Worm (Caenorhabditis elegans) whole organism, late embryonic: ENCODE data around the gene str-41.

Experiments
- C38D4.7 ChIP-seq: fragments of 200-800 bp; sonication (Bioruptor generic); optimal IDR thresholded peaks from 2 replicates; lab custom pipeline; 2018; ENCODE audit warnings: mild to moderate bottlenecking, missing genetic modification characterization, moderate library complexity, missing compliant biosample characterization
- K02D7.2 ChIP-seq: sonication (generic microtip); optimal IDR thresholded peaks from 2 replicates; lab custom pipeline; 2017; ENCODE audit warnings: mild to moderate bottlenecking, missing genetic modification characterization, missing compliant biosample characterization
- K09A11.1 ChIP-seq: sonication (generic microtip); optimal IDR thresholded peaks from 2 replicates; lab custom pipeline; 2017; ENCODE audit warnings: antibody characterized with exemption, mild to moderate bottlenecking, missing genetic modification characterization, missing compliant biosample characterization; ENCODE audit not compliant: insufficient read depth
- T23F11.4 ChIP-seq: fragments of 200-800 bp; sonication (Bioruptor generic); optimal IDR thresholded peaks from 2 replicates; lab custom pipeline; 2018; ENCODE audit warnings: mild to moderate bottlenecking, missing genetic modification characterization, missing compliant biosample characterization
- Y22D7AL.16 ChIP-seq: sonication (generic microtip); optimal IDR thresholded peaks from 2 replicates; lab custom pipeline; 2016; ENCODE audit warnings: missing genetic modification characterization, missing compliant biosample characterization
- ceh-14 ChIP-seq: sonication (generic microtip); optimal IDR thresholded peaks from 2 replicates; lab custom pipeline; 2016; ENCODE audit warnings: missing genotype, missing genetic modification characterization, missing compliant biosample characterization
- ceh-18 ChIP-seq: sonication (generic microtip); optimal IDR thresholded peaks from 2 replicates; lab custom pipeline; 2016; ENCODE audit warnings: missing genetic modification characterization, missing compliant biosample characterization
- ceh-19 ChIP-seq: fragments of 200-800 bp; sonication (Bioruptor generic); optimal IDR thresholded peaks from 2 replicates; lab custom pipeline; 2018; ENCODE audit warnings: mild to moderate bottlenecking, missing genetic modification characterization, missing compliant biosample characterization
- ceh-22 ChIP-seq: sonication (generic microtip); optimal IDR thresholded peaks from 2 replicates; lab custom pipeline; 2017; ENCODE audit warnings: missing biosample characterization, missing genetic modification characterization
- ceh-30 ChIP-seq: fragments of 150-350 bp; optimal IDR thresholded peaks from 2 replicates; lab custom pipeline; 2014; ENCODE audit warnings: missing biosample characterization, missing genetic modification characterization
- ceh-34 ChIP-seq: sonication (generic microtip); optimal IDR thresholded peaks from 2 replicates; lab custom pipeline; 2016; ENCODE audit warnings: mild to moderate bottlenecking, missing genetic modification characterization, missing compliant biosample characterization
- ceh-45 ChIP-seq: fragments of 200-800 bp; sonication (Bioruptor generic); IDR thresholded peaks from 2 replicates; pipeline ENCODE4 v1.3.6; 2022; ENCODE audit warnings: missing genetic modification reagents, missing genetic modification characterization, missing compliant biosample characterization
- ceh-48 ChIP-seq: sonication (generic microtip); optimal IDR thresholded peaks from 2 replicates; lab custom pipeline; 2016; ENCODE audit warnings: missing genetic modification characterization, inconsistent platforms, missing compliant biosample characterization
- ceh-9 ChIP-seq: sonication (generic microtip); optimal IDR thresholded peaks from 2 replicates; lab custom pipeline; 2016; ENCODE audit warnings: mild to moderate bottlenecking, missing genetic modification characterization, inconsistent platforms, missing compliant biosample characterization
- che-1 ChIP-seq: sonication (generic microtip); optimal IDR thresholded peaks from 2 replicates; lab custom pipeline; 2016; ENCODE audit warnings: mild to moderate bottlenecking, missing genetic modification characterization, missing compliant biosample characterization
- dve-1 ChIP-seq: sonication (generic microtip); optimal IDR thresholded peaks from 2 replicates; lab custom pipeline; 2017; ENCODE audit warnings: antibody characterized with exemption, mild to moderate bottlenecking, missing genetic modification characterization, missing compliant biosample characterization
- elt-2 ChIP-seq: sonication (generic microtip); optimal IDR thresholded peaks from 2 replicates; lab custom pipeline; 2016; ENCODE audit warnings: missing genetic modification reagents, missing genetic modification characterization, missing compliant biosample characterization
- elt-4 ChIP-seq: sonication (generic microtip); optimal IDR thresholded peaks from 2 replicates; lab custom pipeline; 2016; ENCODE audit warnings: missing genetic modification characterization, missing compliant biosample characterization
- ets-4 ChIP-seq: sonication (generic microtip); optimal IDR thresholded peaks from 2 replicates; lab custom pipeline; 2016; ENCODE audit warnings: missing genetic modification characterization, missing compliant biosample characterization
- eyg-1 ChIP-seq: sonication (generic microtip); optimal IDR thresholded peaks from 2 replicates; lab custom pipeline; 2016; ENCODE audit warnings: missing genotype, missing genetic modification characterization, missing compliant biosample characterization
- fkh-10 ChIP-seq: fragments of 150-350 bp; optimal IDR thresholded peaks from 2 replicates; lab custom pipeline; 2014; ENCODE audit warnings: missing biosample characterization, missing genetic modification reagents, missing genetic modification characterization
- fkh-6 ChIP-seq: sonication (generic microtip); optimal IDR thresholded peaks from 2 replicates; lab custom pipeline; 2016; ENCODE audit warnings: missing genetic modification characterization, missing compliant biosample characterization
- gmeb-2 ChIP-seq: sonication (generic microtip); optimal IDR thresholded peaks from 2 replicates; lab custom pipeline; 2016; ENCODE audit warnings: missing genetic modification characterization, inconsistent platforms, missing compliant biosample characterization
- hlh-15 ChIP-seq: sonication (generic microtip); optimal IDR thresholded peaks from 2 replicates; lab custom pipeline; 2016; ENCODE audit warnings: missing genetic modification characterization, missing compliant biosample characterization
- hlh-8 ChIP-seq: sonication (generic microtip); optimal IDR thresholded peaks from 2 replicates; lab custom pipeline; 2016; ENCODE audit warnings: missing genotype, missing genetic modification characterization, missing compliant biosample characterization
- lin-11 ChIP-seq: fragments of 200-800 bp; sonication (Bioruptor generic); optimal IDR thresholded peaks from 2 replicates; lab custom pipeline; 2018; ENCODE audit warnings: mild to moderate bottlenecking, missing genetic modification characterization, missing compliant biosample characterization
- madf-2 ChIP-seq: sonication (generic microtip); optimal IDR thresholded peaks from 2 replicates; lab custom pipeline; 2017; ENCODE audit warnings: missing genetic modification characterization, missing compliant biosample characterization
- nfya-1 ChIP-seq: sonication (generic microtip); optimal IDR thresholded peaks from 2 replicates; lab custom pipeline; 2017; ENCODE audit warnings: missing genetic modification characterization, mild to moderate bottlenecking, missing compliant biosample characterization, antibody characterized with exemption, moderate library complexity
- nhr-11 ChIP-seq: fragments of 150-350 bp; optimal IDR thresholded peaks from 2 replicates; lab custom pipeline; 2014; ENCODE audit warnings: missing biosample characterization, missing genetic modification characterization
- nhr-232 ChIP-seq: sonication (generic microtip); optimal IDR thresholded peaks from 2 replicates; lab custom pipeline; 2016; ENCODE audit warnings: missing genetic modification characterization, missing compliant biosample characterization
- pag-3 ChIP-seq: sonication (generic microtip); optimal IDR thresholded peaks from 2 replicates; lab custom pipeline; 2016; ENCODE audit warnings: missing compliant biosample characterization, missing genetic modification characterization, borderline replicate concordance
- pat-9 ChIP-seq: fragments of 200-800 bp; sonication (Bioruptor generic); optimal IDR thresholded peaks from 2 replicates; lab custom pipeline; 2018; ENCODE audit warnings: mild to moderate bottlenecking, missing genetic modification characterization, moderate library complexity, missing compliant biosample characterization
- pha-2 ChIP-seq: sonication (generic microtip); optimal IDR thresholded peaks from 2 replicates; lab custom pipeline; 2017; ENCODE audit warnings: mild to moderate bottlenecking, missing genetic modification characterization, missing compliant biosample characterization
- pha-4 ChIP-seq: fragments of 150-350 bp; optimal IDR thresholded peaks from 2 replicates; lab custom pipeline; 2018; ENCODE audit warnings: missing biosample characterization, missing genetic modification reagents, missing genetic modification characterization
- pros-1 ChIP-seq: fragments of 150-350 bp; optimal IDR thresholded peaks from 2 replicates; lab custom pipeline; 2014; ENCODE audit warnings: missing biosample characterization, missing genetic modification reagents, missing genetic modification characterization
- ref-2 ChIP-seq: sonication (generic microtip); optimal IDR thresholded peaks from 2 replicates; lab custom pipeline; 2016; ENCODE audit warnings: missing genetic modification characterization, missing compliant biosample characterization
- rnt-1 ChIP-seq: sonication (generic microtip); optimal IDR thresholded peaks from 2 replicates; lab custom pipeline; 2016; ENCODE audit warnings: missing genetic modification characterization, missing compliant biosample characterization
- sdc-2 ChIP-seq: sonication (generic microtip); optimal IDR thresholded peaks from 2 replicates; lab custom pipeline; 2016; ENCODE audit warnings: missing genotype, missing genetic modification characterization, missing compliant biosample characterization
- sox-2 ChIP-seq: fragments of 200-800 bp; sonication (Bioruptor generic); IDR thresholded peaks from 2 replicates; pipeline ENCODE4 v1.3.6; 2022; ENCODE audit warnings: missing genetic modification reagents, missing genetic modification characterization, missing compliant biosample characterization
- syd-9 ChIP-seq: sonication (generic microtip); optimal IDR thresholded peaks from 2 replicates; lab custom pipeline; 2016; ENCODE audit warnings: mild to moderate bottlenecking, missing genetic modification characterization, moderate library complexity, missing compliant biosample characterization
- tbx-2 ChIP-seq: sonication (generic microtip); optimal IDR thresholded peaks from 2 replicates; lab custom pipeline; 2016; ENCODE audit warnings: missing genetic modification characterization, missing compliant biosample characterization
- ttx-3 ChIP-seq: sonication (generic microtip); optimal IDR thresholded peaks from 2 replicates; lab custom pipeline; 2016; ENCODE audit warnings: missing genetic modification reagents, missing genetic modification characterization, missing compliant biosample characterization
- unc-42 ChIP-seq: sonication (generic microtip); optimal IDR thresholded peaks from 2 replicates; lab custom pipeline; 2016; ENCODE audit warnings: missing genotype, missing genetic modification characterization, missing compliant biosample characterization
- unc-55 ChIP-seq: sonication (generic microtip); optimal IDR thresholded peaks from 2 replicates; lab custom pipeline; 2017; ENCODE audit warnings: missing biosample characterization, missing genetic modification reagents, missing genetic modification characterization
- unc-86 ChIP-seq: sonication (generic microtip); optimal IDR thresholded peaks from 2 replicates; lab custom pipeline; 2016; ENCODE audit warnings: missing genetic modification characterization, missing compliant biosample characterization
- zip-5 ChIP-seq: sonication (generic microtip); optimal IDR thresholded peaks from 2 replicates; lab custom pipeline; 2016; ENCODE audit warnings: missing genetic modification characterization, missing compliant biosample characterization
- ztf-16 ChIP-seq: sonication (generic microtip); optimal IDR thresholded peaks from 2 replicates; lab custom pipeline; 2017; ENCODE audit warnings: missing genetic modification characterization, missing compliant biosample characterization

Gene str-41

DNA sequence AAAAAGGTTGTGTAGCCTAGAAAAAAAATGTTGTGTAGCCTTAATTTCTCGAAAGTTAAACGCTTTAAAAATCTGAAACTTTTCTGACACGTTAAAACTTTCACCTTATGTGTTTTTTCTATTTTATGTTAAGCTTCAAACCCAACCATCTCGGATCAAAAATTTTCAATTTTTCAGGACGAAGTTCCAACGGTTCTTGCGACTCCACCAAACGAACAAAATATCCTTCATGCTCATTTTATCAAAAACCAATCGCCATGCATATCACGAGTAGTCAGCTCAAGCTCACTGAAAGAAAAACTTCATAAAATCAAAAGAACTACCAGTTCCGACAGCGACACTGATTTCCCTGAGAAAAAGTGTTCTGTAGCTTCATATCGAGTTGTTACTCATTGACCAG is 24.7 kb downstream of the str-41 start:
- TF ChIP-seq ceh-30 (tag; lab: Kevin White, UChicago): no peak
- no peak for TF ChIP-seq ceh-18
- TF ChIP-seq pha-4: no peak
- no peak for TF ChIP-seq K09A11.1 (tag; lab: Kevin White, UChicago)
- no peak for TF ChIP-seq Y22D7AL.16 (tag; lab: Kevin White, UChicago)
- TF ChIP-seq sox-2 (GFP tag; lab: Robert Waterston, UW): no peak
- no peak for TF ChIP-seq pag-3 (tag; lab: Kevin White, UChicago)
- no peak for TF ChIP-seq K02D7.2
- no peak for TF ChIP-seq gmeb-2 (tag; lab: Kevin White, UChicago)
- no peak for TF ChIP-seq zip-5 (tag; lab: Kevin White, UChicago)
- no peak for TF ChIP-seq hlh-8 (tag; lab: Kevin White, UChicago)
- TF ChIP-seq ceh-9 (tag; lab: Kevin White, UChicago): no peak
- no peak for TF ChIP-seq ceh-14
- TF ChIP-seq ceh-45 (GFP tag; lab: Robert Waterston, UW): no peak
- TF ChIP-seq sdc-2: no peak
- no peak for TF ChIP-seq tbx-2

DNA sequence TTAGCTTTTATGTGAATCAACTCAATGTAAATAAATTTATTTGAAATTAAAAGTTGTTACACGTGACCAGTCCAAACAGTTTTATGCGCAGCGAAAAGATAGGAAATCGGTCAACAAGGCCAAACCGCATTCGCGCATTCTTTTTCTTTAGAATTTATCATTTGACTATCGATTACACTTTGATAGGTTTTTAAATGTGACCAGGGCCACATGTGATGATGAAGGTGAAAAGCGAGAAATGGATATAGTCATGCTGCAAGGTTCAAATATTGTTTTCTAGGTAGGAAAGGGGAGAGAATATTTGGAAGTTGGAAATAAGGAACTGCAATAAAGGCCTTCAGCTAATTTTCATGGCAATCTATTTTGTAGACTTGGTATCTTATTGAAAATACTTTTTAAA is 25.1 kb downstream of the str-41 start:
- TF ChIP-seq ceh-48 (tag; lab: Kevin White, UChicago): no peak
- no peak for TF ChIP-seq sox-2 (GFP tag; lab: Robert Waterston, UW)
- no peak for TF ChIP-seq madf-2 (tag; lab: Kevin White, UChicago)
- no peak for TF ChIP-seq lin-11
- TF ChIP-seq hlh-15: no peak
- no peak for TF ChIP-seq pat-9
- TF ChIP-seq unc-86 (tag; lab: Kevin White, UChicago): no peak
- no peak for TF ChIP-seq unc-55

- no peak for TF ChIP-seq K02D7.2
- TF ChIP-seq ceh-19 (GFP tag; lab: Kevin White, UChicago): no peak
Observed at ce11 chrV:7437538-7437937, 25.7 kb downstream of the str-41 start, which contains the start of gene F25E5.9. F25E5.9 (minus strand) TSS chrV:7437919.

ce11 chrV:7437985-7438384 is 26.2 kb downstream of the str-41 start, which contains the start of gene F25E5.16:
F25E5.16 (plus strand) TSS chrV:7438285.
- TF ChIP-seq pha-2 (tag; lab: Kevin White, UChicago) (no peak), unc-86 (tag; lab: Kevin White, UChicago) (no peak), nfya-1 (tag; lab: Kevin White, UChicago) (no peak), unc-55 (no peak), ref-2 (tag; lab: Kevin White, UChicago) (no peak), pros-1 (tag; lab: Kevin White, UChicago) (no peak), ceh-30 (tag; lab: Kevin White, UChicago) (no peak), T23F11.4 (GFP tag; lab: Kevin White, UChicago) (no peak), dve-1 (tag; lab: Kevin White, UChicago) (no peak), Y22D7AL.16 (tag; lab: Kevin White, UChicago) (no peak), pag-3 (tag; lab: Kevin White, UChicago) (no peak), elt-2 (tag; lab: Kevin White, UChicago) (no peak), ceh-22 (no peak), ceh-34 (no peak), rnt-1 (tag; lab: Kevin White, UChicago) (no peak), tbx-2 (no peak), elt-4 (tag; lab: Kevin White, UChicago) (no peak)

- TF ChIP-seq fkh-6 (tag; lab: Kevin White, UChicago) (no peak), elt-2 (tag; lab: Kevin White, UChicago) (no peak), hlh-15 (no peak), nhr-11 (tag; lab: Kevin White, UChicago) (no peak), unc-42 (tag; lab: Kevin White, UChicago) (no peak), Y22D7AL.16 (tag; lab: Kevin White, UChicago) (no peak), ztf-16 (tag; lab: Kevin White, UChicago) (no peak), ttx-3 (tag; lab: Kevin White, UChicago) (no peak), C38D4.7 (GFP tag; lab: Kevin White, UChicago) (no peak), ceh-9 (tag; lab: Kevin White, UChicago) (no peak), dve-1 (tag; lab: Kevin White, UChicago) (no peak), syd-9 (no peak), che-1 (tag; lab: Kevin White, UChicago) (no peak), unc-55 (no peak), nhr-232 (tag; lab: Kevin White, UChicago) (no peak), ets-4 (tag; lab: Kevin White, UChicago) (no peak), fkh-10 (GFP tag; lab: Kevin White, UChicago) (no peak), eyg-1 (tag; lab: Kevin White, UChicago) (no peak)
Observed at ce11 chrV:7439807-7440206, 28.0 kb downstream of the str-41 start, which contains the start of gene try-13. try-13 (plus strand) TSS chrV:7440107.
